Fruit fly (Drosophila melanogaster) whole organism, adult: Measurements from ENCODE around the gene p38b.

Experiments
- CG11617 ChIP-seq: fragments of 200-800 bp; sonication (Bioruptor generic); optimal IDR thresholded peaks from 2 replicates; lab custom pipeline; 2017; ENCODE audit warnings: mild to moderate bottlenecking, missing biosample characterization, missing genetic modification reagents, missing genetic modification characterization
- CG12768 ChIP-seq: fragments of 200-800 bp; sonication (Bioruptor generic); optimal IDR thresholded peaks from 2 replicates; lab custom pipeline; 2017; ENCODE audit warnings: missing biosample characterization, missing genetic modification characterization, mild to moderate bottlenecking, moderate library complexity, missing genetic modification reagents
- CG14711 ChIP-seq: fragments of 200-800 bp; sonication (Bioruptor generic); optimal IDR thresholded peaks from 2 replicates; lab custom pipeline; 2018; ENCODE audit warnings: missing biosample characterization, mild to moderate bottlenecking, missing genetic modification characterization, moderate library complexity
- CG1620 ChIP-seq: fragments of 200-800 bp; sonication (Bioruptor generic); optimal IDR thresholded peaks from 2 replicates; lab custom pipeline; 2016; ENCODE audit warnings: missing biosample characterization, missing genetic modification characterization
- CG33017 ChIP-seq: fragments of 200-800 bp; sonication (Bioruptor generic); optimal IDR thresholded peaks from 2 replicates; lab custom pipeline; 2018; ENCODE audit warnings: missing biosample characterization, mild to moderate bottlenecking, missing genetic modification characterization, moderate library complexity
- CG5204 ChIP-seq: fragments of 200-800 bp; sonication (Bioruptor generic); optimal IDR thresholded peaks from 2 replicates; lab custom pipeline; 2016; ENCODE audit warnings: missing biosample characterization, missing genetic modification characterization
- CG7045 ChIP-seq: fragments of 200-800 bp; sonication (Bioruptor generic); optimal IDR thresholded peaks from 2 replicates; lab custom pipeline; 2017; ENCODE audit warnings: missing biosample characterization, mild to moderate bottlenecking, missing genetic modification characterization
- CG7101 ChIP-seq: fragments of 200-800 bp; sonication (Bioruptor generic); optimal IDR thresholded peaks from 2 replicates; lab custom pipeline; 2018; ENCODE audit warnings: missing biosample characterization, mild to moderate bottlenecking, missing genetic modification characterization, moderate library complexity
- Clk ChIP-seq: fragments of 200-800 bp; sonication (Bioruptor generic); optimal IDR thresholded peaks from 2 replicates; lab custom pipeline; 2017; ENCODE audit warnings: missing biosample characterization, missing genetic modification characterization
- Crg-1 ChIP-seq: fragments of 200-800 bp; sonication (Bioruptor generic); optimal IDR thresholded peaks from 2 replicates; lab custom pipeline; 2016; ENCODE audit warnings: missing biosample characterization, missing genetic modification characterization
- Hr96 ChIP-seq: fragments of 200-800 bp; sonication (Bioruptor generic); optimal IDR thresholded peaks from 2 replicates; lab custom pipeline; 2016; ENCODE audit warnings: missing biosample characterization, missing genetic modification characterization
- Mnt ChIP-seq: fragments of 200-800 bp; sonication (Bioruptor generic); optimal IDR thresholded peaks from 2 replicates; lab custom pipeline; 2016; ENCODE audit warnings: missing biosample characterization, mild to moderate bottlenecking, missing genetic modification characterization
- bab1 ChIP-seq: fragments of 200-800 bp; sonication (Bioruptor generic); optimal IDR thresholded peaks from 3 replicates; lab custom pipeline; 2019; ENCODE audit warnings: missing biosample characterization, mild to moderate bottlenecking, missing genetic modification characterization, moderate library complexity
- cic ChIP-seq: fragments of 200-800 bp; sonication (Bioruptor generic); optimal IDR thresholded peaks from 2 replicates; lab custom pipeline; 2017; ENCODE audit warnings: missing biosample characterization, mild to moderate bottlenecking, missing genetic modification characterization, moderate library complexity
- cnc ChIP-seq, 2 experiments: fragments of >200 bp; optimal IDR thresholded peaks; 2 replicates each; lab custom pipeline; 2017
- kay ChIP-seq: fragments of 200-800 bp; sonication (Bioruptor generic); peaks from one replicate; lab custom pipeline; 2016; ENCODE audit warnings: missing biosample characterization, missing genetic modification characterization, borderline replicate concordance
- ovo ChIP-seq: fragments of 200-800 bp; sonication (Bioruptor generic); optimal IDR thresholded peaks from 2 replicates; lab custom pipeline; 2016; ENCODE audit warnings: missing biosample characterization, missing genetic modification characterization
- pad ChIP-seq: fragments of 200-800 bp; sonication (Bioruptor generic); optimal IDR thresholded peaks from 3 replicates; lab custom pipeline; 2017; ENCODE audit warnings: missing biosample characterization, missing genetic modification characterization, mild to moderate bottlenecking, moderate library complexity, missing genetic modification reagents
- tj ChIP-seq: fragments of 200-800 bp; sonication (Bioruptor generic); optimal IDR thresholded peaks from 3 replicates; lab custom pipeline; 2017; ENCODE audit warnings: missing biosample characterization, mild to moderate bottlenecking, missing genetic modification characterization, moderate library complexity
- toe ChIP-seq: fragments of 200-800 bp; sonication (Bioruptor generic); optimal IDR thresholded peaks from 2 replicates; lab custom pipeline; 2016; ENCODE audit warnings: missing biosample characterization, missing genetic modification characterization

The p38b gene

DNA sequence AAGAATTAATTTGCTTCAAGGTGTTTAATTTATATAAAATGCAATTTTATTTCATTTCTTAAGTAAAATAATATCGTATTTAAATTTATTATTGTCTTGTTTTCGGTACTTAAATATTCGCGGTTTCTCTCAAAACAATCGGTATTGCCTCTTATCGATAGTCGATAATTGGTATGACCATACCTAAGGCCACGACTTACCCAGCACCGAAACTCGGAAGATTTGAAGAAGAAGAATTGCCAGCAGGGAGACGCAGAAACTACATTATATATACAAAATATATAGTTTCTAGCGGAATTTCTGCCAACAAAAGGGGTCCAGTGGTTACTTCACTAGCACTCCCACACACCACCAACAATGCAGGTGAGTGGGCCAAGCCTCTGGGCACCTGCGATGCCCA, 9.6 kb upstream of the p38b start:
- TF ChIP-seq bab1 (peak; percentile 59), tj (no peak), pad (GFP tag; lab: Kevin White, UChicago) (no peak)

DNA sequence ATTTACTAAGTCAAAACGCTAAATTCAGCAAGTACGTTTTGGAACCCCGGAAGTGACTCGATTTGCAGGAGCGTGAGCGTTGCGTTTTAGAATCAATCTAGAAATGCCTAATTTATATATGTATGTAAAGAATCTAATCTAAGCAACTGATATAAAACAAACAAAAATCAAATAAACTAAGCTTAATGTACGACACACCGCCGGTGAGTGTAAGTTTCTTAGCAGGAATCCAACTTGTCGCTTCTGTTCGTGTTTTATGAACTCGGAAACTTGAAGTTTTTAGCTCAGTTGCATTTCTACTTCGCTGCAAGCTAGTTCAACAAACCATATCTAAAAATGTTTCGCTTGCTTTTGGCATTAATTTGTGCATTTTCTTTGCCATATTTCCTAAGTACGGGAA, 6.8 kb upstream of the p38b start, which contains the start of gene CG43376:
Gene CG43376, plus strand, starts transcription at position 301 of the 400 bp plus-strand sequence.
- no peak for TF ChIP-seq bab1
- TF ChIP-seq CG7045, result no peak
- TF ChIP-seq Hr96, result no peak
- TF ChIP-seq CG11617 (GFP tag; lab: Kevin White, UChicago), result no peak
- TF ChIP-seq cic (GFP tag; lab: Kevin White, UChicago), result no peak
- no peak for TF ChIP-seq ovo (GFP tag; lab: Kevin White, UChicago)
- no peak for TF ChIP-seq CG1620
- no peak for TF ChIP-seq CG14711 (tag; lab: Kevin White, UChicago)
- TF ChIP-seq pad (GFP tag; lab: Kevin White, UChicago), result no peak
- no peak for TF ChIP-seq CG7101 (tag; lab: Kevin White, UChicago)
- TF ChIP-seq Clk (GFP tag; lab: Kevin White, UChicago), result no peak
- TF ChIP-seq tj, result no peak

DNA sequence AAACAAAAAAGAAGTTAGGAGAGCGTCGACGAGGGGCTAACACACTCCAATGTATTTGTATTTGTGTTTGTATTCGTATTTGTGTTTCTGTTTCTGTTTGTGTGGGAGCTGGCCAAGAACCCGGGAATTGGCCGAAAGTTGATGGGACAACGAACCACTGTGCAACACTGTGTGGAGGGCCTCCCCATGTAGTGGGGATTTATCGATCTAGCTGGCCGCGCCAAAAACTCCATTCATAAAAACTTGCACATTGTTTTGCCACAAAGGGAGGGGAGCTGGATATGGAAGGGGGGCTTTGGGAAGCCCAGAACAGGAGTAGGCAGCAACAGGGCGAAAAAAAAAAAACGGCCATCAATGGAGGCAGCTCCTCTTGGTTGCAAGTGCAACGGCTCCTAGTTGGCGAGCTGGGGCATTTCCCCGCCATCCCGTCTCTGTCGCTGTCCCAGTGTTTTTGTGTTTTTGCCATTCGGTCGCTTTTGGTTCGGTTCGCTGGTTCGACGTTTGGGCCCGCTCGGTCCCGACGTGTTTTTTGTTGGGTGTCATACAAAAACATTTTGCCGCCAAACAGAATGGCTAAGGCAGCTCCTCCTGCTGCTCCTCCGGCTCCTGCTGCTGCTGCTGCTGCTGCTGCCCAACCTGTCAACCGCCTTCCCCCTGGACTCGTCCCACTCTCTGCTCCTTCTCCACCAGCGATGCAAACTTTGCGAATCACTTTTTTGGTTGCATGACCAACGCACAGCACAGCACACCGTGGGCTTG, 3.4 kb upstream of the p38b start:
- TF ChIP-seq CG1620 (no peak), CG14711 (tag; lab: Kevin White, UChicago) (no peak), CG7045 (no peak), Crg-1 (GFP tag; lab: Kevin White, UChicago) (no peak), tj (no peak)

- TF ChIP-seq CG11617 (GFP tag; lab: Kevin White, UChicago), result peak; percentile 22
- TF ChIP-seq CG33017 (tag; lab: Kevin White, UChicago), result peak; percentile 52
- no peak for TF ChIP-seq CG1620
- TF ChIP-seq Crg-1 (GFP tag; lab: Kevin White, UChicago), result no peak
- no peak for TF ChIP-seq Mnt
- TF ChIP-seq toe (GFP tag; lab: Kevin White, UChicago), result peak; percentile 23
- TF ChIP-seq bab1, result peak; percentile 15
- peak; percentile 75 for TF ChIP-seq CG7045
- peak; percentile 60 for TF ChIP-seq CG5204 (GFP tag; lab: Kevin White, UChicago)
- peak; percentile 53 for TF ChIP-seq CG7101 (tag; lab: Kevin White, UChicago)
- no peak for TF ChIP-seq cic (GFP tag; lab: Kevin White, UChicago)
- TF ChIP-seq Hr96, result peak; percentile 17
- peak; percentile 1 for TF ChIP-seq CG14711 (tag; lab: Kevin White, UChicago)
- peak; percentile 10 for TF ChIP-seq tj
These were observed 1.8 kb upstream of the p38b start for dm6 chr2L:13778648-13779047.

- TF ChIP-seq Hr96 (no peak), CG12768 (GFP tag; lab: Kevin White, UChicago) (no peak), Mnt (no peak), CG5204 (GFP tag; lab: Kevin White, UChicago) (no peak), CG1620 (no peak), toe (GFP tag; lab: Kevin White, UChicago) (no peak), pad (GFP tag; lab: Kevin White, UChicago) (no peak), CG33017 (tag; lab: Kevin White, UChicago) (no peak), CG14711 (tag; lab: Kevin White, UChicago) (no peak), Crg-1 (GFP tag; lab: Kevin White, UChicago) (no peak), CG7101 (tag; lab: Kevin White, UChicago) (no peak), bab1 (no peak), tj (no peak), cic (GFP tag; lab: Kevin White, UChicago) (no peak), CG11617 (GFP tag; lab: Kevin White, UChicago) (no peak), kay (GFP tag; lab: Kevin White, UChicago) (no peak), cnc (optimal IDR thresholded peaks at IDR 0.05; lab: Kevin White, UChicago) (no peak), CG7045 (no peak), ovo (GFP tag; lab: Kevin White, UChicago) (no peak)
These were observed 1.3 kb upstream of the p38b start for dm6 chr2L:13779162-13779561.

DNA sequence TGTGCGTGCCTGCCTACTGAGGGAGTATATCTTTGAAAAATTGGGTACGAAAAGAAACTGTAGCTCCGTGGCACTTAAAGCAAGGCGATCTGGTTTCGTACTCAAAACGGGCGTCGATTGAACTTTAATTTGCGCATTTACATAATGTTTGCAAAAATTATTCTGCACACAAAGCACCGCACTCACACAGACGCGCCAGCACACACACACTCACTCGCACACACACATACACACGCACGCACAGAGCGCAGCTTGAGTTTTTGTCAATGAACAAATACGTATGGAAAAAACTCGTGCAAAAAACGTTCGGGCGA, 737 bp upstream of the p38b start:
- TF ChIP-seq cic (GFP tag; lab: Kevin White, UChicago), result peak; percentile 100
- no peak for TF ChIP-seq CG33017 (tag; lab: Kevin White, UChicago)
- TF ChIP-seq cnc (optimal IDR thresholded peaks at IDR 0.05; lab: Kevin White, UChicago), result no peak
- no peak for TF ChIP-seq Hr96
- TF ChIP-seq toe (GFP tag; lab: Kevin White, UChicago), result no peak
- no peak for TF ChIP-seq CG7101 (tag; lab: Kevin White, UChicago)
- peak; percentile 100 for TF ChIP-seq Mnt
- peak; percentile 57 for TF ChIP-seq ovo (GFP tag; lab: Kevin White, UChicago)
- TF ChIP-seq Crg-1 (GFP tag; lab: Kevin White, UChicago), result no peak
- no peak for TF ChIP-seq Clk (GFP tag; lab: Kevin White, UChicago)
- no peak for TF ChIP-seq pad (GFP tag; lab: Kevin White, UChicago)
- no peak for TF ChIP-seq CG12768 (GFP tag; lab: Kevin White, UChicago)
- TF ChIP-seq bab1, result no peak
- no peak for TF ChIP-seq CG5204 (GFP tag; lab: Kevin White, UChicago)
- TF ChIP-seq CG14711 (tag; lab: Kevin White, UChicago), result no peak
- no peak for TF ChIP-seq CG11617 (GFP tag; lab: Kevin White, UChicago)
- TF ChIP-seq CG1620, result no peak
- TF ChIP-seq kay (GFP tag; lab: Kevin White, UChicago), result no peak
- TF ChIP-seq tj, result peak; percentile 84
- no peak for TF ChIP-seq CG7045
